Worm (Caenorhabditis elegans): ENCODE results near the gene fahd-1.
A peak's percentile ranks its signal among the peaks of the same experiment; 100 is the strongest.

The fahd-1 gene

DNA sequence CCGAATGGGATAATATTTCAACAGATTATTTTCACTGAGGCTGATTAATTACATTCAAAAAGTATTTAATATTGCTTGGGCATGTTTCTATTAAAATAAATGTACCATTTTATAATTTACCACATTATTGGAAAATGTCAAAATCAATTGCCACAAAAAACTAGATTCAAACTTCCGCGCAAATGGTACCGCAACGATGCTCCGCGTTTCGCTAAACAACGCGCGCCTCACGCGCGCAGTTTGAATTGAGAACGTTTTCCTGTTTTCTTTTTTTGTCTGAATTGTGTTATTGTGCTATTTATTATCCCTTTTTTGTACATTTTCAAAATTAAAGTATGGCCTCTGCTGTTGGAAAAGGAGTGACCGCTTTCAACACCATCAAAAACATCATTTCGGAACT lies 48.8 kb downstream of the fahd-1 start, which contains the start of gene C29E4.12:
C29E4.12 (plus strand) TSS at position 333 of the 400 bp plus-strand sequence.
- TF ChIP-seq lsy-2 (tag; optimal IDR thresholded peaks at IDR 0.05) (peak in 1 of 2 experiments; percentile 83), rbr-2 (tag; optimal IDR thresholded peaks at IDR 0.05) (no peak), lin-38 (GFP tag; IDR thresholded peaks at IDR 0.05) (no peak; the same call in 1 of the 2 replicates), aha-1 (tag) (peak; percentile 62), nhr-6 (tag; optimal IDR thresholded peaks at IDR 0.05) (peak; percentile 45), nhr-28 (tag; optimal IDR thresholded peaks at IDR 0.05) (peak; percentile 52), nhr-11 (tag; optimal IDR thresholded peaks at IDR 0.05) (peak; percentile 11), hlh-30 (tag; optimal IDR thresholded peaks at IDR 0.05; ENCODE audit: insufficient read depth) (peak; percentile 79), nhr-25 (tag; optimal IDR thresholded peaks at IDR 0.05; ENCODE audit: borderline replicate concordance, insufficient read depth) (peak; percentile 55), zag-1 (tag; optimal IDR thresholded peaks at IDR 0.05) (no peak), dmd-6 (GFP tag; IDR thresholded peaks at IDR 0.05) (no peak), mes-2 (tag; optimal IDR thresholded peaks at IDR 0.05; ENCODE audit: poor library complexity, severe bottlenecking) (peak; percentile 77), T20F7.1 (GFP tag; optimal IDR thresholded peaks at IDR 0.05) (peak; percentile 99), Y48G9A.11 (GFP tag; IDR thresholded peaks at IDR 0.05) (peak; percentile 94), tra-1 (GFP tag; IDR thresholded peaks at IDR 0.05) (no peak), dpl-1 (GFP tag; optimal IDR thresholded peaks at IDR 0.05) (peak; percentile 96), hif-1 (tag; optimal IDR thresholded peaks at IDR 0.05) (peak in 1 of 2 experiments; percentile 27), hmg-1.1 (GFP tag; IDR thresholded peaks at IDR 0.05) (peak; percentile 65; the same call in 1 of the 2 replicates), zfp-2 (tag; optimal IDR thresholded peaks at IDR 0.05) (no peak), dve-1 (tag; optimal IDR thresholded peaks at IDR 0.05; ENCODE audit: insufficient read depth) (peak; percentile 26), pqm-1 (tag; optimal IDR thresholded peaks at IDR 0.05) (no peak), fkh-10 (GFP tag; optimal IDR thresholded peaks at IDR 0.05) (peak; percentile 38)

DNA sequence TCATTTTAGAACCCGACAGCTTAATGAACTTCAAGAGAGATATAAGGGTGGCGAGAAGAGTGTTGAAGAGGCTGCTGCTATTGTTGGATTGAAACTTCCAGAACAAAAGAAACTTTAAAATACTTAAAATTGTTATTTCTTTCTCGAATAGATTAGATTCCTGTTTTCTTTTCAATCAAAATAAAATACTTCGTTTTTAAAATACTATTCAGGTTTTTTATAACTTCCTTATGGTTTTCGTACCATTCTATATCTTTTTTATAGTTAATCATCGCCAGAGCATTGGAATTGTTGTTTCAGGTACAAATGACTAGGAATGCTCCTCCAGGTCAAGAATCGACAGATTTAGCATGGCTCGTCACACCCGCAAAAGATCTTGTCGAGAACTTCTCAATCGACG lies 49.4 kb downstream of the fahd-1 start, which contains the start of gene kle-2:
kle-2 (plus strand) TSS at position 301 of the 400 bp plus-strand sequence.
- TF ChIP-seq lin-39 (tag; optimal IDR thresholded peaks at IDR 0.05) = no peak
- no peak for TF ChIP-seq nhr-41 (GFP tag; IDR thresholded peaks at IDR 0.05)
- no peak for TF ChIP-seq spr-1 (tag; optimal IDR thresholded peaks at IDR 0.05)
- TF ChIP-seq ceh-32 (tag; optimal IDR thresholded peaks at IDR 0.05; ENCODE audit: poor library complexity) = no peak
- TF ChIP-seq unc-39 (tag; optimal IDR thresholded peaks at IDR 0.05) = no peak
- no peak for TF ChIP-seq nhr-42 (GFP tag; IDR thresholded peaks at IDR 0.05)
- TF ChIP-seq lim-7 (GFP tag; IDR thresholded peaks at IDR 0.05) = no peak
- TF ChIP-seq madf-5 (GFP tag; IDR thresholded peaks at IDR 0.05) = no peak
- TF ChIP-seq ceh-62 (tag; optimal IDR thresholded peaks at IDR 0.05) = no peak
- TF ChIP-seq duxl-1 (tag; optimal IDR thresholded peaks at IDR 0.05; ENCODE audit: poor library complexity) = no peak
- no peak for TF ChIP-seq hif-1 (tag; optimal IDR thresholded peaks at IDR 0.05)
- no peak for TF ChIP-seq zfp-3 (GFP tag; conservative IDR thresholded peaks at IDR 0.05)
- TF ChIP-seq Y105C5A.15 (GFP tag; IDR thresholded peaks at IDR 0.05) = no peak
- no peak for TF ChIP-seq F49E8.2 (tag; optimal IDR thresholded peaks at IDR 0.05; ENCODE audit: borderline replicate concordance)
- TF ChIP-seq mdt-29 (GFP tag; IDR thresholded peaks at IDR 0.05) = no peak
- no peak for TF ChIP-seq cey-2 (tag; optimal IDR thresholded peaks at IDR 0.05; ENCODE audit: borderline replicate concordance, insufficient read depth)
- no peak for TF ChIP-seq F44E2.7 (GFP tag; IDR thresholded peaks at IDR 0.05)
- no peak for TF ChIP-seq Y75B8A.6 (GFP tag; IDR thresholded peaks at IDR 0.05)
- no peak for TF ChIP-seq snpc-4 (tag; optimal IDR thresholded peaks at IDR 0.05)

Data from whole organism, L4 larva.